Worm (Caenorhabditis elegans): ENCODE measurements around the gene F19B10.6.

DNA sequence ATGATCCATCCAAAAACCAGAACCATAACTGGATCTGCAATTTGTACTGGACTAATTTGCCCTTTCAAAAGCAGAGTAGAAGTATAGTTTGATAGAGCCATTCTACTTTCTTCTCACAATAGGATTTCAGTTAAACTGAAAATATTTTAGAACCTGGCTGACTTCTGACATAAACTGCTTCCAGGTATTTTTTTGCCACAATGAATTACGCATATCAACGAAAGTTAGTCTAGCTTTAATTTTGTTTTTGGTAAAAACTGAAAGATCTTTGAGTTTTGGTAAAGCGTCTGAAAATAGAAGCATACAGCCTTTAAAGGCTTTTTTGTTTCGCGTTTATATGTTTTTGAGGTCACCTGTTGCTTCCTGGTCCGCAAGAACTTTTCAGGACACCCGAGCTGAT lies 26.9 kb upstream of the F19B10.6 start, which contains the start of gene srx-101:
- TF ChIP-seq fos-1 (tag; optimal IDR thresholded peaks at IDR 0.05) (no peak), unc-62 (GFP tag; optimal IDR thresholded peaks at IDR 0.05) (no peak), ama-1 (optimal IDR thresholded peaks at IDR 0.05) (no peak), sma-9 (GFP tag; optimal IDR thresholded peaks at IDR 0.05) (no peak), sma-9 (tag; optimal IDR thresholded peaks at IDR 0.05) (no peak), nhr-11 (tag; optimal IDR thresholded peaks at IDR 0.05) (no peak), nhr-237 (tag; optimal IDR thresholded peaks at IDR 0.05) (no peak), snpc-4 (tag; optimal IDR thresholded peaks at IDR 0.05) (no peak)
